Fruit fly (Drosophila melanogaster) whole organism, embryonic: Measurements from ENCODE around the gene asf1.

Source experiments
- BEAF-32 ChIP-seq: fragments of 200-800 bp; sonication (Bioruptor generic); optimal IDR thresholded peaks from 3 replicates; lab custom pipeline; 2017; ENCODE audit warnings: missing biosample characterization, missing genetic modification characterization, mild to moderate bottlenecking, moderate library complexity, missing genetic modification reagents
- CG10267 ChIP-seq: fragments of 200-800 bp; sonication (Bioruptor generic); optimal IDR thresholded peaks from 2 replicates; lab custom pipeline; 2018; ENCODE audit warnings: missing biosample characterization, mild to moderate bottlenecking, missing genetic modification characterization, moderate library complexity
- CG10274 ChIP-seq: fragments of 200-800 bp; sonication (Bioruptor generic); optimal IDR thresholded peaks from 3 replicates; lab custom pipeline; 2017; ENCODE audit warnings: missing biosample characterization, mild to moderate bottlenecking, missing genetic modification characterization
- CG10431 ChIP-seq: fragments of 200-800 bp; sonication (Bioruptor generic); optimal IDR thresholded peaks from 3 replicates; lab custom pipeline; 2018; ENCODE audit warnings: missing biosample characterization, mild to moderate bottlenecking, missing genetic modification characterization
- CG10565 ChIP-seq: fragments of 200-800 bp; sonication (Bioruptor generic); optimal IDR thresholded peaks from 3 replicates; lab custom pipeline; 2016; ENCODE audit warnings: missing biosample characterization, mild to moderate bottlenecking, missing genetic modification characterization
- CG11093 ChIP-seq: fragments of 200-800 bp; sonication (Bioruptor generic); IDR thresholded peaks from 3 replicates; pipeline ENCODE4 v1.3.6; 2022; ENCODE audit warnings: missing biosample characterization, missing genetic modification characterization
- CG12219 ChIP-seq: fragments of 200-800 bp; sonication (Bioruptor generic); optimal IDR thresholded peaks from 3 replicates; lab custom pipeline; 2018; ENCODE audit warnings: missing biosample characterization, mild to moderate bottlenecking, missing genetic modification characterization
- CG14441 ChIP-seq: fragments of 200-800 bp; sonication (Bioruptor generic); IDR thresholded peaks from 2 replicates; pipeline ENCODE4 v1.3.6; 2022; ENCODE audit warnings: missing biosample characterization, missing genetic modification characterization
- CG14860 ChIP-seq: fragments of 200-800 bp; sonication (Bioruptor generic); IDR thresholded peaks from 3 replicates; pipeline ENCODE4 v1.3.6; 2022; ENCODE audit warnings: missing biosample characterization, missing genetic modification characterization; ENCODE audit not compliant: partially characterized antibody
- CG15073 ChIP-seq: fragments of 200-800 bp; sonication (Bioruptor generic); optimal IDR thresholded peaks from 2 replicates; lab custom pipeline; 2016; ENCODE audit warnings: missing biosample characterization, missing genetic modification characterization
- CG1792 ChIP-seq: fragments of 200-800 bp; sonication (Bioruptor generic); optimal IDR thresholded peaks from 2 replicates; lab custom pipeline; 2016; ENCODE audit warnings: missing biosample characterization, missing genetic modification characterization
- CG2712 ChIP-seq: fragments of 200-800 bp; optimal IDR thresholded peaks from 3 replicates; lab custom pipeline; 2019; ENCODE audit warnings: missing biosample characterization, mild to moderate bottlenecking, missing genetic modification characterization, moderate library complexity
- CG31388 ChIP-seq: fragments of 200-800 bp; sonication (Bioruptor generic); optimal IDR thresholded peaks from 2 replicates; lab custom pipeline; 2016; ENCODE audit warnings: missing biosample characterization, missing genetic modification characterization
- CG3163 ChIP-seq: fragments of 200-800 bp; sonication (Bioruptor generic); optimal IDR thresholded peaks from 3 replicates; lab custom pipeline; 2016; ENCODE audit warnings: missing biosample characterization, missing genetic modification characterization
- CG3281 ChIP-seq: fragments of 200-800 bp; sonication (Bioruptor generic); optimal IDR thresholded peaks from 3 replicates; lab custom pipeline; 2017; ENCODE audit warnings: missing biosample characterization, mild to moderate bottlenecking, missing genetic modification characterization
- CG4282 ChIP-seq: fragments of 200-800 bp; sonication (Bioruptor generic); optimal IDR thresholded peaks from 2 replicates; lab custom pipeline; 2016; ENCODE audit warnings: missing biosample characterization, missing genetic modification characterization
- CG4707 ChIP-seq: fragments of 200-800 bp; sonication (Bioruptor generic); optimal IDR thresholded peaks from 2 replicates; lab custom pipeline; 2018; ENCODE audit warnings: missing biosample characterization, mild to moderate bottlenecking, missing genetic modification characterization, moderate library complexity
- CG4854 ChIP-seq: fragments of 200-800 bp; sonication (Bioruptor generic); optimal IDR thresholded peaks from 2 replicates; lab custom pipeline; 2016; ENCODE audit warnings: missing biosample characterization, missing genetic modification characterization, inconsistent platforms
- CG7271 ChIP-seq: fragments of 200-800 bp; sonication (Bioruptor generic); optimal IDR thresholded peaks from 2 replicates; lab custom pipeline; 2018; ENCODE audit warnings: missing biosample characterization, mild to moderate bottlenecking, missing genetic modification characterization, moderate library complexity
- CG7372 ChIP-seq: fragments of 200-800 bp; sonication (Bioruptor generic); IDR thresholded peaks from 2 replicates; pipeline ENCODE4 v1.3.6; 2022; ENCODE audit warnings: missing biosample characterization, missing genetic modification characterization
- CTCF ChIP-seq: fragments of 200-800 bp; sonication (Bioruptor generic); optimal IDR thresholded peaks from 2 replicates; lab custom pipeline; 2017; ENCODE audit warnings: missing biosample characterization, mild to moderate bottlenecking, missing genetic modification characterization, moderate library complexity
- CkIIα-i1 ChIP-seq: fragments of 200-800 bp; sonication (Bioruptor generic); IDR thresholded peaks from 2 replicates; pipeline ENCODE4 v1.3.6; 2022; ENCODE audit warnings: missing biosample characterization, missing genetic modification characterization
- D ChIP-seq, 2 experiments: fragments of 200-800 bp in 1 of 2; fragments of >200 bp in 1 of 2; sonication (Bioruptor generic) in 1 of 2; optimal IDR thresholded peaks; 2 replicates in 1 of 2; 3 replicates in 1 of 2; lab custom pipeline; 2017; ENCODE audit warnings: mild to moderate bottlenecking in 1 of 2, missing biosample characterization in 1 of 2, missing genetic modification characterization in 1 of 2, missing genetic modification reagents in 1 of 2
- Dek ChIP-seq: fragments of 200-800 bp; sonication (Bioruptor generic); optimal IDR thresholded peaks from 3 replicates; lab custom pipeline; 2019; ENCODE audit warnings: missing biosample characterization, mild to moderate bottlenecking, missing genetic modification characterization, moderate library complexity
- Elba2 ChIP-seq: fragments of 200-800 bp; sonication (Bioruptor generic); optimal IDR thresholded peaks from 3 replicates; lab custom pipeline; 2016; ENCODE audit warnings: missing biosample characterization, missing genetic modification characterization
- H2.0 ChIP-seq: fragments of 200-800 bp; sonication (Bioruptor generic); IDR thresholded peaks from 2 replicates; pipeline ENCODE4 v1.3.6; 2022; ENCODE audit warnings: missing biosample characterization, missing genetic modification characterization
- Lpt ChIP-seq: fragments of >200 bp; optimal IDR thresholded peaks from 2 replicates; lab custom pipeline; 2018; ENCODE audit warnings: missing biosample characterization, missing genetic modification characterization
- MBD-R2 ChIP-seq: fragments of 200-800 bp; sonication (Bioruptor generic); IDR thresholded peaks from 2 replicates; pipeline ENCODE4 v1.3.6; 2022; ENCODE audit warnings: missing biosample characterization, missing genetic modification characterization
- Myb ChIP-seq: fragments of 200-800 bp; sonication (Bioruptor generic); optimal IDR thresholded peaks from 2 replicates; lab custom pipeline; 2016; ENCODE audit warnings: missing biosample characterization, missing genetic modification characterization
- NC2α ChIP-seq: fragments of 200-800 bp; sonication (Bioruptor generic); optimal IDR thresholded peaks from 2 replicates; lab custom pipeline; 2016; ENCODE audit warnings: missing biosample characterization, missing genetic modification characterization
- Sry-δ ChIP-seq: fragments of 200-800 bp; sonication (Bioruptor generic); optimal IDR thresholded peaks from 2 replicates; lab custom pipeline; 2016; ENCODE audit warnings: missing biosample characterization, missing genetic modification characterization
- Vsx1 ChIP-seq: fragments of 200-800 bp; sonication (Bioruptor generic); optimal IDR thresholded peaks from 2 replicates; lab custom pipeline; 2017; ENCODE audit warnings: missing biosample characterization, mild to moderate bottlenecking, missing genetic modification characterization, missing genetic modification reagents
- ase ChIP-seq: fragments of 200-800 bp; sonication (Bioruptor generic); IDR thresholded peaks from 3 replicates; pipeline ENCODE4 v1.3.6; 2022; ENCODE audit warnings: missing biosample characterization, missing genetic modification characterization
- cg ChIP-seq: fragments of 200-800 bp; sonication (Bioruptor generic); optimal IDR thresholded peaks from 3 replicates; lab custom pipeline; 2019; ENCODE audit warnings: missing biosample characterization, mild to moderate bottlenecking, missing genetic modification characterization, moderate library complexity
- croc ChIP-seq: fragments of 200-800 bp; sonication (Bioruptor generic); conservative IDR thresholded peaks from 3 replicates; pipeline ENCODE4 v1.3.6; 2022; ENCODE audit warnings: missing biosample characterization, missing genetic modification characterization
- danr ChIP-seq: fragments of 200-800 bp; sonication (Bioruptor generic); IDR thresholded peaks from 2 replicates; pipeline ENCODE4 v1.3.6; 2022; ENCODE audit warnings: missing biosample characterization, missing genetic modification characterization
- fru ChIP-seq: fragments of >200 bp; optimal IDR thresholded peaks from 2 replicates; lab custom pipeline; 2017
- jigr1 ChIP-seq: fragments of 200-800 bp; sonication (Bioruptor generic); IDR thresholded peaks from 3 replicates; pipeline ENCODE4 v1.3.6; 2022; ENCODE audit warnings: missing biosample characterization, missing genetic modification characterization
- lmd ChIP-seq: fragments of 200-800 bp; sonication (Bioruptor generic); IDR thresholded peaks from 2 replicates; pipeline ENCODE4 v1.3.6; 2022; ENCODE audit warnings: missing biosample characterization, missing genetic modification characterization
- psq ChIP-seq: fragments of 200-800 bp; sonication (Bioruptor generic); optimal IDR thresholded peaks from 2 replicates; lab custom pipeline; 2017; ENCODE audit warnings: missing biosample characterization, missing genetic modification characterization
- ranshi ChIP-seq: fragments of 200-800 bp; sonication (Bioruptor generic); IDR thresholded peaks from 2 replicates; pipeline ENCODE4 v1.3.6; 2022; ENCODE audit warnings: missing biosample characterization, missing genetic modification characterization
- sima ChIP-seq: fragments of 200-800 bp; sonication (Bioruptor generic); optimal IDR thresholded peaks from 2 replicates; lab custom pipeline; 2016; ENCODE audit warnings: missing biosample characterization, missing genetic modification characterization
- so ChIP-seq: fragments of 200-800 bp; sonication (Bioruptor generic); IDR thresholded peaks from 3 replicates; pipeline ENCODE4 v1.3.6; 2022; ENCODE audit warnings: missing biosample characterization, missing genetic modification characterization
- stc ChIP-seq: fragments of 200-800 bp; sonication (Bioruptor generic); IDR thresholded peaks from 2 replicates; pipeline ENCODE4 v1.3.6; 2022; ENCODE audit warnings: missing biosample characterization, missing genetic modification characterization
- tap ChIP-seq: fragments of 200-800 bp; optimal IDR thresholded peaks from 3 replicates; lab custom pipeline; 2019; ENCODE audit warnings: missing biosample characterization, mild to moderate bottlenecking, missing genetic modification characterization, moderate library complexity
- tio ChIP-seq: fragments of 200-800 bp; sonication (Bioruptor generic); optimal IDR thresholded peaks from 2 replicates; lab custom pipeline; 2017; ENCODE audit warnings: missing biosample characterization, missing genetic modification characterization, inconsistent platforms
- unpg ChIP-seq: fragments of 200-800 bp; sonication (Bioruptor generic); optimal IDR thresholded peaks from 3 replicates; lab custom pipeline; 2018; ENCODE audit warnings: missing biosample characterization, mild to moderate bottlenecking, missing genetic modification characterization, moderate library complexity
- wek ChIP-seq: fragments of 200-800 bp; sonication (Bioruptor generic); optimal IDR thresholded peaks from 3 replicates; lab custom pipeline; 2018; ENCODE audit warnings: missing biosample characterization, mild to moderate bottlenecking, missing genetic modification characterization, moderate library complexity
- yki ChIP-seq: fragments of >200 bp; optimal IDR thresholded peaks from 3 replicates; lab custom pipeline; 2018
- zen2 ChIP-seq: fragments of 200-800 bp; sonication (Bioruptor generic); IDR thresholded peaks from 3 replicates; pipeline ENCODE4 v1.3.6; 2022; ENCODE audit warnings: missing biosample characterization, missing genetic modification characterization; ENCODE audit not compliant: partially characterized antibody
- zfh1 ChIP-seq: fragments of 200-800 bp; sonication (Bioruptor generic); IDR thresholded peaks from 3 replicates; pipeline ENCODE4 v1.3.6; 2022; ENCODE audit warnings: missing biosample characterization, missing genetic modification characterization

The asf1 gene

DNA sequence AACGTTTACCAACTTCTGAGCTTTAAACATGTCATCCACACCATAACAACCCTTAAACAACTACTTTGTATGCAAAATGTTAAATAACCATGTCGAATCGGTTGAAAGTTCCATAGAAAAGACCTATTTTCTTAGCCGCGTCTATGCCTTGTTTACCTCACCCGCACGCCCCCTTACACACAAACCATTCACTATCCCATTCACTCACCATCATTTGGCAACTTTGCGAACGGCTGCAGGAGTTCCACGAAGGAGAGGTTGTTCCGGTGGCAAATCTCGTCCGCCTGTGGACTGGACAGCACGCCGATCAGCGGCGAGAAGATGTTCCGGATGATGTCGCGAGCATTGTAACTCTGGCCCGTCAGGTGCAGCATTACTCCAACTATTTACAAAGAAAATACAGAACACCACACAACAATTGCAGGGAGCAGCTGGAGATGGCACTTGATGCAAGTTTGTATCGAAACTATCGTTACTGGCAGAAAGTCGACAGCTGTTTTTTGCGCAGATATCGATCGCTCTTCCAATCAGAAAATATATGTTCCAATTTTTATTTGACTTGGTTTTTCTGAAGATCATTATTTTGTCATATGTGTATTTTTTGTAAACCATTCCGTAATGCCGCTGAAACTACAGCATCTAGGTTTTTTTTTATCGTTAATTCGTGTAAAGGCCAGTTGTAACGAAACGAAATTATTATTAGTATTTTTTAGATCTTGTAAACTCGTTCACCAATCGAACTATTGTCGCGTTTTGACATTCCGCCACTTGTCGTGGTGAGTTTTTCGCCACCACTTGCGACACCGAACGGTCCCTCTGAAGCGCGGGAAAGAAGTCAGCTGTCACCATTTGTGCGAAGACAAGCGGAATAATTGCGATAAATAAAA, at the start of gene asf1 (continued):
- TF ChIP-seq CG10267, result peak; percentile 66
- no peak for TF ChIP-seq Dek (tag; lab: Kevin White, UChicago)
- TF ChIP-seq NC2α (GFP tag; lab: Kevin White, UChicago), result no peak
- TF ChIP-seq sima (GFP tag; lab: Kevin White, UChicago), result no peak
- peak; percentile 88 for TF ChIP-seq BEAF-32 (GFP tag; lab: Kevin White, UChicago)
- no peak for TF ChIP-seq CG3281 (GFP tag; lab: Kevin White, UChicago)
- no peak for TF ChIP-seq CG4282 (GFP tag; lab: Kevin White, UChicago)
- no peak for TF ChIP-seq yki (lab: Kevin White, UChicago)
- no peak for TF ChIP-seq CG15073 (GFP tag; lab: Kevin White, UChicago)
- TF ChIP-seq so (GFP tag; lab: Robert Waterston, UW), result no peak
- no peak for TF ChIP-seq danr (GFP tag; lab: Robert Waterston, UW)
- no peak for TF ChIP-seq psq (GFP tag; lab: Kevin White, UChicago)
- TF ChIP-seq Lpt (GFP tag; lab: Kevin White, UChicago), result no peak
- TF ChIP-seq CG10431 (GFP tag; lab: Kevin White, UChicago), result peak; percentile 27
- TF ChIP-seq zen2 (GFP tag; lab: Robert Waterston, UW), result peak; percentile 45; the same call in 1 of the 3 replicates
- TF ChIP-seq CG7372 (GFP tag; lab: Robert Waterston, UW), result no peak
- TF ChIP-seq CG3163 (GFP tag; lab: Kevin White, UChicago), result no peak
- TF ChIP-seq croc, result no peak
- no peak for TF ChIP-seq CG31388 (GFP tag; lab: Kevin White, UChicago)
- TF ChIP-seq Myb (GFP tag; lab: Kevin White, UChicago), result peak; percentile 12
- TF ChIP-seq Sry-δ, result peak; percentile 94
- TF ChIP-seq lmd (GFP tag; lab: Robert Waterston, UW), result no peak
- no peak for TF ChIP-seq fru (lab: Kevin White, UChicago)
- TF ChIP-seq CG11093 (GFP tag; lab: Robert Waterston, UW), result no peak
- TF ChIP-seq CkIIα-i1 (GFP tag; lab: Robert Waterston, UW), result no peak
- TF ChIP-seq zfh1 (GFP tag; lab: Robert Waterston, UW), result no peak
- no peak for TF ChIP-seq jigr1
- no peak for TF ChIP-seq cg (GFP tag; lab: Kevin White, UChicago)
- no peak for TF ChIP-seq CG1792 (GFP tag; lab: Kevin White, UChicago)
- TF ChIP-seq Elba2 (GFP tag; lab: Kevin White, UChicago), result no peak
- no peak for TF ChIP-seq tio (GFP tag; lab: Kevin White, UChicago)
- TF ChIP-seq CG12219 (GFP tag; lab: Kevin White, UChicago), result no peak
- TF ChIP-seq CG7271 (tag; lab: Kevin White, UChicago), result no peak
- peak; percentile 42 for TF ChIP-seq MBD-R2
- no peak for TF ChIP-seq unpg (GFP tag; lab: Kevin White, UChicago)
- TF ChIP-seq stc (GFP tag; lab: Robert Waterston, UW), result no peak
- TF ChIP-seq wek (GFP tag; lab: Kevin White, UChicago), result no peak
- TF ChIP-seq CG2712 (tag; lab: Kevin White, UChicago), result peak; percentile 15
- TF ChIP-seq CG4707 (GFP tag; lab: Kevin White, UChicago), result no peak
- no peak for TF ChIP-seq CG14441 (GFP tag; lab: Robert Waterston, UW)
- no peak for TF ChIP-seq tap (tag; lab: Kevin White, UChicago)
- no peak for TF ChIP-seq CG10274 (GFP tag; lab: Kevin White, UChicago)
- peak; percentile 54; the same call in 1 of the 3 replicates for TF ChIP-seq CG14860 (GFP tag; lab: Robert Waterston, UW)
- no peak for TF ChIP-seq Vsx1 (GFP tag; lab: Kevin White, UChicago)
- TF ChIP-seq D (optimal IDR thresholded peaks at IDR 0.05; lab: Kevin White, UChicago), result peak; percentile 63
- no peak for TF ChIP-seq D (GFP tag; optimal IDR thresholded peaks at IDR 0.05; lab: Kevin White, UChicago)
- no peak for TF ChIP-seq CG10565 (GFP tag; lab: Kevin White, UChicago)
- TF ChIP-seq ase (GFP tag; lab: Robert Waterston, UW), result no peak
- peak; percentile 51 for TF ChIP-seq CTCF (GFP tag; lab: Kevin White, UChicago)
- TF ChIP-seq ranshi (GFP tag; lab: Robert Waterston, UW), result 0 out of 2 replicates have a peak, but pooled peaks have one; percentile 7
- no peak for TF ChIP-seq H2.0
- no peak for TF ChIP-seq CG4854 (GFP tag; lab: Kevin White, UChicago)
